Worm (Caenorhabditis elegans) whole organism, midembryonic: ENCODE results near the gene T04C12.33.

Experiments used
- T22C8.4 ChIP-seq: fragments of 200-800 bp; sonication (Bioruptor generic); IDR thresholded peaks from 2 replicates; pipeline ENCODE4 v1.3.6; 2022; ENCODE audit warnings: missing genetic modification characterization, missing compliant biosample characterization
- cog-1 ChIP-seq: sonication (generic microtip); optimal IDR thresholded peaks from 2 replicates; lab custom pipeline; 2016; ENCODE audit warnings: missing genetic modification characterization, missing compliant biosample characterization
- flt-1 ChIP-seq: fragments of 200-800 bp; sonication (Bioruptor generic); IDR thresholded peaks from 2 replicates; pipeline ENCODE4 v1.3.6; 2022; ENCODE audit warnings: missing genetic modification characterization, missing compliant biosample characterization
- klf-2 ChIP-seq: fragments of 200-800 bp; sonication (Bioruptor generic); conservative IDR thresholded peaks from 2 replicates; pipeline ENCODE4 v1.3.6; 2022; ENCODE audit warnings: missing genetic modification reagents, missing genetic modification characterization, missing compliant biosample characterization
- med-1 ChIP-seq: sonication (generic microtip); optimal IDR thresholded peaks from 2 replicates; lab custom pipeline; 2017; ENCODE audit warnings: missing genetic modification characterization, mild to moderate bottlenecking, missing compliant biosample characterization, antibody characterized with exemption, missing genetic modification reagents; ENCODE audit not compliant: insufficient read depth
- ref-1 ChIP-seq: fragments of 200-800 bp; sonication (Bioruptor generic); conservative IDR thresholded peaks from 2 replicates; pipeline ENCODE4 v1.3.6; 2022; ENCODE audit warnings: missing genetic modification reagents, missing genetic modification characterization, missing compliant biosample characterization
- tab-1 ChIP-seq: fragments of 200-800 bp; sonication (Bioruptor generic); IDR thresholded peaks from 2 replicates; pipeline ENCODE4 v1.3.6; 2022; ENCODE audit warnings: missing genetic modification characterization, missing compliant biosample characterization
- ztf-23 ChIP-seq: fragments of 200-800 bp; sonication (Bioruptor generic); IDR thresholded peaks from 2 replicates; pipeline ENCODE4 v1.3.6; 2022; ENCODE audit warnings: missing genetic modification reagents, missing genetic modification characterization, missing compliant biosample characterization
- ztf-29 ChIP-seq: fragments of 200-800 bp; sonication (Bioruptor generic); IDR thresholded peaks from 2 replicates; pipeline ENCODE4 v1.3.6; 2022; ENCODE audit warnings: missing genetic modification reagents, missing genetic modification characterization, missing compliant biosample characterization

T04C12.33 gene

DNA sequence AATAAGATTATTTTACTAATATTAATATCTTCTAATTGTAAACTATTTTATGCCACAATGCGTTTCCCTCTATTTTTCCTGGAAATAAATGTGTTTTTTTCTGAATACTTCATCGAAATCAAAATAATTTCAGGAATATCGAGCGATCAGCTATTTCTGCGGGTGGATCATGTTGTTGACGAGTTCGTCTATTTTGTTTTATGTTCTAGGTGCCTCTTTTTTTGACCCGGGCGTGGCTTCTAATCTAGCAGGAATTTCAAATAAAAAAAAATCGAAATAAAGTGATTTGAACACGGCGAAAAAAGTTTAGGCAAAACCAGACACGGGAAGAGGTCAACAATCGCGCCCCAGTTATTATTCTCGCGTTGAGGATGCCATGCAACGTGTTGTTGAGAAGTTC is at the start of gene T04C12.33:
Gene T04C12.33 (plus strand): TSS at position 301 of the 400 bp plus-strand sequence.
- TF ChIP-seq klf-2 (GFP tag; lab: Robert Waterston, UW): no peak
- no peak for TF ChIP-seq ztf-29 (GFP tag; lab: Robert Waterston, UW)
- no peak for TF ChIP-seq med-1 (GFP tag; lab: Kevin White, UChicago)
- TF ChIP-seq tab-1 (GFP tag; lab: Robert Waterston, UW): no peak
- no peak for TF ChIP-seq ztf-23 (GFP tag; lab: Robert Waterston, UW)
- TF ChIP-seq cog-1 (tag; lab: Kevin White, UChicago): no peak
- TF ChIP-seq flt-1 (GFP tag; lab: Robert Waterston, UW): no peak
- no peak for TF ChIP-seq T22C8.4
- TF ChIP-seq ref-1 (GFP tag; lab: Robert Waterston, UW): no peak

DNA sequence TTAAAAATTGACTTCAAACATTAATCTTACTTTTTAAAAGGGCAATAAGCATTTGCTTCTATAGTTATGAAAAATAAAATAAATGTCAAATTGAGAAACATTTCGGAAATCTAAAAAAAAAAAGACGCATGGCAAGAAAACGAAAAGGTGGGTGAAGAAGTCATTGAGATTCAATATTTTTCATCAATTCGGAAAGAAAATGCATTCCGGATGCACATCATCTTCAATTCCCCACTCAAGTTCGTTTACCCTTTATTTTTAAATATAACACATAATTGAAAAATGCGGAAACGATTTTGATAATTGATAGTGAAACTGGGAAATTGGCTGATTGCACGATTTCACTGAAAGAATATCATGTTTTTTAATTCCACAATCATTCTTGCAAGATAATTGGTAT is 49.6 kb upstream of the T04C12.33 start, which contains the start of gene F53B7.4:
Gene F53B7.4 (minus strand): TSS at position 101 of the 400 bp plus-strand sequence.
- TF ChIP-seq ref-1 (GFP tag; lab: Robert Waterston, UW): no peak
- no peak for TF ChIP-seq tab-1 (GFP tag; lab: Robert Waterston, UW)
- TF ChIP-seq cog-1 (tag; lab: Kevin White, UChicago): no peak
- no peak for TF ChIP-seq ztf-23 (GFP tag; lab: Robert Waterston, UW)
- TF ChIP-seq klf-2 (GFP tag; lab: Robert Waterston, UW): no peak
- TF ChIP-seq ztf-29 (GFP tag; lab: Robert Waterston, UW): no peak
- no peak for TF ChIP-seq med-1 (GFP tag; lab: Kevin White, UChicago)
- TF ChIP-seq T22C8.4: no peak
- no peak for TF ChIP-seq flt-1 (GFP tag; lab: Robert Waterston, UW)

DNA sequence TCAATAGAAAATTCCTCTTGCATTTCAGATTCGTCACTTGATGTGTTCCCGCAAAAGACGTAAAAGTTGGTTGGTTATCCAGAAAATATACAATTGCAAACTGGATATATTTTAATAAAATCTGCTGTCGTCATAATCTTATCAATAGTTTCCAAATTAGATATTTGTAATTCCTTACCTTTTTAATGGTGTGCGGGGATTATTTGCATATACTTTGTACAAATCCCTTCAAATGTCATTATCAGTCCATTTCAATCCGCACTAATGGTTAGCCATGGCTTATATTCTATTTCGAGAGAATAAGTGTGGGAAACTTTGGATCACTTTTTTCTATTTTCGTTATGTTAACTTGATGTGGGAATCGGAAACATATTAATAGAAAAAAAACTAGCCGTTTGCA is 47.9 kb upstream of the T04C12.33 start:
- TF ChIP-seq ztf-23 (GFP tag; lab: Robert Waterston, UW) (no peak), T22C8.4 (no peak), ref-1 (GFP tag; lab: Robert Waterston, UW) (no peak), flt-1 (GFP tag; lab: Robert Waterston, UW) (no peak), tab-1 (GFP tag; lab: Robert Waterston, UW) (no peak), cog-1 (tag; lab: Kevin White, UChicago) (no peak), klf-2 (GFP tag; lab: Robert Waterston, UW) (no peak), med-1 (GFP tag; lab: Kevin White, UChicago) (no peak), ztf-29 (GFP tag; lab: Robert Waterston, UW) (no peak)

DNA sequence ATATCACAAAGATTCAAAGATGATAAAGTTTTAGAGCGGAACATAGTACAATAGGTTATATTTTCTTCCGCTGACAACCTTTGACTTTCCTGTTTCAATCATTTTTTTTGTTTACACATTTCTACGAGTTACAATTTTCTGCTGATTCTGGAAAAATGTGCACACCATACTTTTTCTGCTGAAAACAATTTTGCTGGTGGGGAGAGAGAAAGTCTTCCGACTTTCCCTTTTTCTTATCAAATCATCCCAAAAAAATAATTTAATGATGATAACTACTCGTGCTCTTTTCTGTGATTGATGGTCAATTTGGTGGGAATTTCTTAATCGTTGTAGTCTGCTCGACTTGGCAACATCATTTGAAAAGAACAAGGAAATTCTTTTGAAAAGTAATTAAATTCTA is 44.4 kb upstream of the T04C12.33 start:
- TF ChIP-seq flt-1 (GFP tag; lab: Robert Waterston, UW) (no peak), klf-2 (GFP tag; lab: Robert Waterston, UW) (no peak), tab-1 (GFP tag; lab: Robert Waterston, UW) (no peak), ref-1 (GFP tag; lab: Robert Waterston, UW) (no peak), ztf-23 (GFP tag; lab: Robert Waterston, UW) (no peak), T22C8.4 (no peak), cog-1 (tag; lab: Kevin White, UChicago) (no peak), ztf-29 (GFP tag; lab: Robert Waterston, UW) (no peak), med-1 (GFP tag; lab: Kevin White, UChicago) (no peak)

DNA sequence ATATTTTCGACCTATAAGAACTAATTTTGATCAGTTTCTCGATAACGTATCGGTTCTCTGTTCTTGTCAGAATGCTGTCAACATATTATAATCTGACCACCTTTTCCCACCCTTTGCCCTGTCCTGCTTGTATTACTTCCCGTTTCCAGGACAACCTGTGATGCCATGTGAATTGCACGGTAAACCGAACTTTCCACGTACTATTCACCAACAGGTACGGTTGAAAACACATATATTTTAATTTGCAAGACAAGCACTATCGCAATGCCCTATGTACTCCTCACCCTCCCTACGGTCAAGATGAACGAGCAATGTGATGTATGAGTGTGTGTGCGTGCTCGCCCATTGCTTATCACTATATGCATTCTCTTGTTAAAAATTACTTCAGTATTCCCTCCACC is 42.9 kb upstream of the T04C12.33 start:
- TF ChIP-seq klf-2 (GFP tag; lab: Robert Waterston, UW) (no peak), cog-1 (tag; lab: Kevin White, UChicago) (no peak)

DNA sequence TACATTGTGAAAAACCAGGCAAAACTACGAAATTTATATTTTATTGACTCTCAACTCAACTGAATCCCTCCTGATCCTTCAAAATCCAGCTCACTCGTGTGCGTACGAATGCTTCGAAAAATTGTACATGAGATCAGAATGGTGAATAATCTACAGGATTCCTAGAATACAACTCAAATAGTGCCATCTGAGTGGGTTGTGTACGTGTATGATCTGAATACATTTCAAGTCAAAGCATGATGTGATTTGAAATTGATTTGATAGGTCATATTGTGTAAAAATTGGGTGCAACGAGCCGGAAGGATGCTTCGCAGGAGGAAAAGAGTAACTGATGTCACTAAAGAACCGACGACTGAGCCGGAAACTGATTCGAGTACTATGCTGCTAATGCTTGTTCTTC is 41.3 kb upstream of the T04C12.33 start:
- no peak for TF ChIP-seq ztf-29 (GFP tag; lab: Robert Waterston, UW)
- no peak for TF ChIP-seq T22C8.4
- no peak for TF ChIP-seq klf-2 (GFP tag; lab: Robert Waterston, UW)
- TF ChIP-seq flt-1 (GFP tag; lab: Robert Waterston, UW): no peak
- TF ChIP-seq cog-1 (tag; lab: Kevin White, UChicago): no peak
- no peak for TF ChIP-seq med-1 (GFP tag; lab: Kevin White, UChicago)
- no peak for TF ChIP-seq tab-1 (GFP tag; lab: Robert Waterston, UW)
- no peak for TF ChIP-seq ref-1 (GFP tag; lab: Robert Waterston, UW)
- TF ChIP-seq ztf-23 (GFP tag; lab: Robert Waterston, UW): no peak

DNA sequence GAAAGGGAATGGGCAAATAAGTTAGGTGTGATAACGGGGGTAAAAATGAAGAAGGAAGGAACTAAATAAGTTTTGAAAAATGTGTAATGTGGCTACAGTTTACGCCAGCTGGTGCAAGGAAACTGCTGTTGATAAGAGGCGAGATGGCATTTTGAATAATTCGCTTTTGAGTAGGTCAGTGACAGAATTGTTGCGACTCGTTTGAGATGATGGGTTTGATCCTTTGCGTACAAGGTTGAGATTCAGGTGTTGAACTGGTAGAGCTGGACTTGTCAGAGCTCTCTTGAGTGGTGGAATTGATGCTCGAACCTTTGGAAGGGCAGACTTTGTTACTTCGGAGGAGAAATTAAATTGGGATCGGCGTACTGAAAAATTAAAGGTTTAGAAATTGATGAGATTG is 40.2 kb upstream of the T04C12.33 start:
- TF ChIP-seq med-1 (GFP tag; lab: Kevin White, UChicago) (no peak), T22C8.4 (no peak), ref-1 (GFP tag; lab: Robert Waterston, UW) (no peak), tab-1 (GFP tag; lab: Robert Waterston, UW) (no peak), ztf-29 (GFP tag; lab: Robert Waterston, UW) (no peak), flt-1 (GFP tag; lab: Robert Waterston, UW) (no peak), ztf-23 (GFP tag; lab: Robert Waterston, UW) (no peak), cog-1 (tag; lab: Kevin White, UChicago) (no peak), klf-2 (GFP tag; lab: Robert Waterston, UW) (no peak)

DNA sequence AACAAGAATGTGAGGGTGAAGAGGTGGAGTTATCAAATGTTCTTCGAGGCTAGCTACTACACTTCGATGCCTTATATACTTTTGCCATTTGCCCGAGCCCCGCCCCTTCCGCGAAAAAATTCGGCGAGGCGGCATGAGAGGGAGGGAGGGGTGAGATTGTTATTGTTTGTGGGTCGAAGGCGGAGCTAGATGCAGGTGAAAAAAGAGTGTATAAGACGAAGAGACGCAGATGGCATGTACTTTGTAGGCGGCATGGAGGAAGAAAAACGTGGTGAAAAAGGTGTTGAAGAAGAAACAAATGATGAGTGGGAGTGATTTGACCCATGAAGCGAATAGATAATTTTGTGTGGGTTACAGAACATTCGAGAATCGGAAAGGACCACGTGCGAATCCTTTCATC is 39.6 kb upstream of the T04C12.33 start, which contains the start of gene C13G3.1:
Gene C13G3.1 (minus strand): TSS at position 47 of the 400 bp plus-strand sequence.
- TF ChIP-seq ztf-29 (GFP tag; lab: Robert Waterston, UW) (no peak), tab-1 (GFP tag; lab: Robert Waterston, UW) (no peak), ref-1 (GFP tag; lab: Robert Waterston, UW) (no peak), ztf-23 (GFP tag; lab: Robert Waterston, UW) (no peak), flt-1 (GFP tag; lab: Robert Waterston, UW) (no peak), T22C8.4 (no peak), med-1 (GFP tag; lab: Kevin White, UChicago) (no peak), klf-2 (GFP tag; lab: Robert Waterston, UW) (no peak), cog-1 (tag; lab: Kevin White, UChicago) (no peak)

DNA sequence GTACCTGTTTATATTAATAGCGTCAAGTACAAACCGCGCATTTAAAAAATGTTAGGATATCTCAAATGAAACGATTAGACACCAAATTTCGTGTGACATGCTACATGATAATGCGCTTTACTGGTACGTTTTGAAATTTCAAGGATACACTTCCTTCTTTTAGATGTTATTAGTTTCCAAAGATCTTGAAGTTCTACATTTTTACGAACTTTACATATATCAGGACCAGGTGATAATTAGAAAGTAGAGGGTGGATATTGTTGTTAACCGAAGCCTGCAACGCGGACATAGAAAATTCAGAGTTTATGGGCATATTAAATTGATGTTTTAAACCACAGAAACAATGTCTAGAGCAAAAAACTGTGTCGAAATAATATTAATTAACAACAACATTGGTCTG is 38.8 kb upstream of the T04C12.33 start:
- TF ChIP-seq ztf-29 (GFP tag; lab: Robert Waterston, UW): no peak
- no peak for TF ChIP-seq ref-1 (GFP tag; lab: Robert Waterston, UW)
- no peak for TF ChIP-seq ztf-23 (GFP tag; lab: Robert Waterston, UW)
- no peak for TF ChIP-seq cog-1 (tag; lab: Kevin White, UChicago)
- TF ChIP-seq tab-1 (GFP tag; lab: Robert Waterston, UW): no peak
- TF ChIP-seq T22C8.4: no peak
